Worm (Caenorhabditis elegans) whole organism, mixed stage, embryonic: Measurements from ENCODE around the gene F43C11.2.

Experiments used
- lin-13 ChIP-seq: fragments of 150-350 bp; optimal IDR thresholded peaks from 2 replicates; lab custom pipeline; 2014; ENCODE audit warnings: missing biosample characterization, missing genetic modification characterization
- lsy-2 ChIP-seq: fragments of 150-350 bp; optimal IDR thresholded peaks from 2 replicates; lab custom pipeline; 2014; ENCODE audit warnings: missing biosample characterization, missing genetic modification characterization
- mls-2 ChIP-seq: sonication (generic microtip); optimal IDR thresholded peaks from 2 replicates; lab custom pipeline; 2016; ENCODE audit warnings: mild to moderate bottlenecking, missing genetic modification characterization, moderate library complexity, missing compliant biosample characterization
- nhr-28 ChIP-seq: fragments of 150-350 bp; optimal IDR thresholded peaks from 2 replicates; lab custom pipeline; 2014; ENCODE audit warnings: missing biosample characterization, missing genetic modification characterization
- nhr-76 ChIP-seq: sonication (generic microtip); optimal IDR thresholded peaks from 2 replicates; lab custom pipeline; 2017; ENCODE audit warnings: missing biosample characterization, missing genetic modification characterization
- sptf-1 ChIP-seq: sonication (generic microtip); optimal IDR thresholded peaks from 2 replicates; lab custom pipeline; 2017; ENCODE audit warnings: mild to moderate bottlenecking, missing genetic modification characterization, moderate library complexity, missing compliant biosample characterization
- unc-62 ChIP-seq: fragments of 150-350 bp; optimal IDR thresholded peaks from 2 replicates; lab custom pipeline; 2014; ENCODE audit warnings: missing biosample characterization, missing genetic modification reagents, missing genetic modification characterization
- ztf-11 ChIP-seq: fragments of 150-350 bp; optimal IDR thresholded peaks from 2 replicates; lab custom pipeline; 2014; ENCODE audit warnings: missing biosample characterization, missing genetic modification characterization

- TF ChIP-seq mls-2 (no peak), ztf-11 (tag; lab: Kevin White, UChicago) (no peak), unc-62 (GFP tag; lab: Kevin White, UChicago) (no peak), lin-13 (no peak), sptf-1 (tag; lab: Kevin White, UChicago) (no peak), nhr-28 (tag; lab: Kevin White, UChicago) (no peak), lsy-2 (tag; lab: Kevin White, UChicago) (no peak), nhr-76 (no peak)
Measured at ce11 chrII:2336177-2336576, 18.4 kb upstream of the F43C11.2 start.
